Worm (Caenorhabditis elegans) whole organism, L1 larva: Measurements from ENCODE around the gene C07B5.3.

Source experiments
- ama-1 ChIP-seq: fragments of 150-350 bp; optimal IDR thresholded peaks from 2 replicates; lab custom pipeline; 2014
- fkh-10 ChIP-seq: sonication (generic microtip); optimal IDR thresholded peaks from 2 replicates; lab custom pipeline; 2017; ENCODE audit warnings: missing biosample characterization, missing genetic modification reagents, missing genetic modification characterization

ce11 chrX:9476752-9477151 lies 46.3 kb downstream of the C07B5.3 start:
- TF ChIP-seq ama-1 (lab: Kevin White, UChicago) (no peak), fkh-10 (GFP tag; lab: Kevin White, UChicago) (no peak)
